Worm (Caenorhabditis elegans): Measurements from ENCODE around the gene talp-3.

DNA sequence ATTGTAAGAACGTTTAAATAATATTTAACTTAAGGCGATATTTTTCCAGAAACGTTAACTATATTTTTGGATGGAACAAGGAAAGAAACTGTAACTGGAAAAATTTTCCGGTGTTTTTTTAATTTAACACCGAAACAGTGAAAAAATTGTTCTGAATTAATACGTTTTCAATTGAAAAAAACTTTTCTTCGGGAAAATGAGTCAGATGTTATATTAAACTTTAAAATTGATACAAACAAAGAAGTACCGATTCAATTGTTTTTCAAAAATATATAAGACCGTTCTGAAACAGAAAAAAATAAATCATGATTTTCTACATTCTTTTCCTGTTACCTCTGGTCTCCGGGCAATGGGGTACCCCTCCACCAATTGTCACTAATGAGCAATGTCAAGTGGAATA lies 18.4 kb downstream of the talp-3 start, which contains the start of gene ule-2:
- TF ChIP-seq zag-1 (tag; optimal IDR thresholded peaks at IDR 0.05) (no peak), ceh-28 (tag; optimal IDR thresholded peaks at IDR 0.05) (no peak), R02D3.7 (tag; optimal IDR thresholded peaks at IDR 0.05) (no peak), pha-4 (tag; optimal IDR thresholded peaks at IDR 0.05) (no peak), nhr-77 (tag; optimal IDR thresholded peaks at IDR 0.05) (no peak), snpc-4 (tag; optimal IDR thresholded peaks at IDR 0.05) (no peak), aly-2 (tag; optimal IDR thresholded peaks at IDR 0.05) (no peak), jun-1 (tag; optimal IDR thresholded peaks at IDR 0.05) (no peak), ztf-11 (tag; optimal IDR thresholded peaks at IDR 0.05) (no peak), nhr-28 (tag; optimal IDR thresholded peaks at IDR 0.05) (no peak), unc-39 (tag; optimal IDR thresholded peaks at IDR 0.05) (no peak), nhr-237 (tag; optimal IDR thresholded peaks at IDR 0.05) (no peak), fos-1 (tag; optimal IDR thresholded peaks at IDR 0.05) (no peak)
